Worm (Caenorhabditis elegans) whole organism, dauer: ENCODE results near the gene ivd-1.

Source experiments
- unc-62 ChIP-seq: sonication (generic microtip); optimal IDR thresholded peaks from 2 replicates; lab custom pipeline; 2017; ENCODE audit warnings: missing biosample characterization, missing genetic modification reagents, missing genetic modification characterization

The ivd-1 gene

ce11 chrIV:5060984-5061383, 27.7 kb downstream of the ivd-1 start, which contains the start of gene C09B9.7:
C09B9.7 (minus strand) TSS chrIV:5061084.
- TF ChIP-seq unc-62 (GFP tag; lab: Kevin White, UChicago), result no peak

- no peak for TF ChIP-seq unc-62 (GFP tag; lab: Kevin White, UChicago)
Observed at ce11 chrIV:5055964-5056588, 32.6 kb downstream of the ivd-1 start, which contains the start of gene msp-55. msp-55 (minus strand) TSS chrIV:5056014.

ce11 chrIV:5054297-5054696, 34.4 kb downstream of the ivd-1 start:
- TF ChIP-seq unc-62 (GFP tag; lab: Kevin White, UChicago), result no peak

ce11 chrIV:5045389-5045788, 43.3 kb downstream of the ivd-1 start, which contains the start of gene hot-9:
hot-9 (minus strand) TSS chrIV:5045489.
- no peak for TF ChIP-seq unc-62 (GFP tag; lab: Kevin White, UChicago)

ce11 chrIV:5038744-5039143, 49.9 kb downstream of the ivd-1 start:
- no peak for TF ChIP-seq unc-62 (GFP tag; lab: Kevin White, UChicago)

ce11 chrIV:5037489-5037888, 51.2 kb downstream of the ivd-1 start, which contains the start of gene C09B9.1:
C09B9.1 (plus strand) TSS chrIV:5037789.
- TF ChIP-seq unc-62 (GFP tag; lab: Kevin White, UChicago), result no peak
